Worm (Caenorhabditis elegans): ENCODE data around the gene srd-42.

The srd-42 gene

ce11 chrX:13284618-13285017 is 18.6 kb downstream of the srd-42 start:
- TF ChIP-seq K11D2.4 (GFP tag; IDR thresholded peaks at IDR 0.05) = no peak
- TF ChIP-seq sea-2 (GFP tag; IDR thresholded peaks at IDR 0.05) = no peak
- TF ChIP-seq nhr-179 (tag; optimal IDR thresholded peaks at IDR 0.05) = peak; percentile 16
- TF ChIP-seq aptf-2 (GFP tag; conservative IDR thresholded peaks at IDR 0.05) = no peak
- TF ChIP-seq madf-6 (GFP tag; IDR thresholded peaks at IDR 0.05) = peak; percentile 19; the same call in 1 of the 2 replicates
- no peak for TF ChIP-seq nfya-1 (tag; optimal IDR thresholded peaks at IDR 0.05; ENCODE audit: borderline replicate concordance, insufficient read depth)
- no peak for TF ChIP-seq T07F8.4 (tag; optimal IDR thresholded peaks at IDR 0.05)
- TF ChIP-seq nhr-90 (tag; optimal IDR thresholded peaks at IDR 0.05) = peak; percentile 65
- TF ChIP-seq cebp-1 (GFP tag; IDR thresholded peaks at IDR 0.05) = peak; percentile 26; the same call in 1 of the 2 replicates
- no peak for TF ChIP-seq cebp-1 (tag; optimal IDR thresholded peaks at IDR 0.05)
- peak; percentile 64 for TF ChIP-seq nfyb-1 (GFP tag; IDR thresholded peaks at IDR 0.05)
- no peak for TF ChIP-seq lsy-27 (tag; optimal IDR thresholded peaks at IDR 0.05; ENCODE audit: borderline replicate concordance, insufficient read depth)
- TF ChIP-seq Y53G8AR.9 (GFP tag; conservative IDR thresholded peaks at IDR 0.05) = no peak
- TF ChIP-seq ztf-18 (tag; optimal IDR thresholded peaks at IDR 0.05) = peak; percentile 40
- TF ChIP-seq dox-1 (GFP tag; IDR thresholded peaks at IDR 0.05) = peak; percentile 40; the same call in 1 of the 2 replicates
- no peak for TF ChIP-seq F57C9.4 (tag; optimal IDR thresholded peaks at IDR 0.05)
- no peak for TF ChIP-seq snpc-1.1 (tag; optimal IDR thresholded peaks at IDR 0.05; ENCODE audit: insufficient read depth)
- no peak for TF ChIP-seq madf-10 (tag; optimal IDR thresholded peaks at IDR 0.05)
- TF ChIP-seq nhr-120 (GFP tag; IDR thresholded peaks at IDR 0.05) = 0 out of 2 replicates have a peak, but pooled peaks have one; percentile 50
- TF ChIP-seq ztf-25 (GFP tag; IDR thresholded peaks at IDR 0.05) = 0 out of 2 replicates have a peak, but pooled peaks have one; percentile 73
- TF ChIP-seq mel-28 (tag; optimal IDR thresholded peaks at IDR 0.05; ENCODE audit: borderline replicate concordance) = no peak
- peak; percentile 65 for TF ChIP-seq attf-6 (GFP tag; IDR thresholded peaks at IDR 0.05)
- TF ChIP-seq ceh-100 (GFP tag; IDR thresholded peaks at IDR 0.05) = no peak
- TF ChIP-seq zim-3 (tag; optimal IDR thresholded peaks at IDR 0.05) = no peak
- peak in 1 of 2 experiments; percentile 7 for TF ChIP-seq let-607 (tag; optimal IDR thresholded peaks at IDR 0.05)
- peak; percentile 75 for TF ChIP-seq rpc-1 (optimal IDR thresholded peaks at IDR 0.05)
- TF ChIP-seq rpc-1 (tag; optimal IDR thresholded peaks at IDR 0.05) = peak; percentile 90
- TF ChIP-seq pbrm-1 (GFP tag; IDR thresholded peaks at IDR 0.05) = peak; percentile 62; the same call in 1 of the 2 replicates
- peak; percentile 22 for TF ChIP-seq ZK185.1 (tag; optimal IDR thresholded peaks at IDR 0.05; ENCODE audit: poor library complexity, severe bottlenecking)
- no peak for TF ChIP-seq ztf-26 (tag; optimal IDR thresholded peaks at IDR 0.05)
- peak; percentile 50 for TF ChIP-seq snpc-3.4 (tag; optimal IDR thresholded peaks at IDR 0.05)
- TF ChIP-seq snpc-4 (GFP tag; optimal IDR thresholded peaks at IDR 0.05) = peak; percentile 42
- TF ChIP-seq snpc-4 (tag; optimal IDR thresholded peaks at IDR 0.05) = peak in 2 of 4 experiments; percentile 35 to 58
- TF ChIP-seq hlh-12 (tag; optimal IDR thresholded peaks at IDR 0.05) = no peak
- peak; percentile 65 for TF ChIP-seq him-1 (tag; optimal IDR thresholded peaks at IDR 0.05)
- peak; percentile 44; the same call in 1 of the 2 replicates for TF ChIP-seq hmg-1.2 (GFP tag; IDR thresholded peaks at IDR 0.05)
- peak; percentile 76 for TF ChIP-seq die-1 (tag; optimal IDR thresholded peaks at IDR 0.05)
- peak; percentile 65 for TF ChIP-seq D2030.7 (GFP tag; IDR thresholded peaks at IDR 0.05)
- TF ChIP-seq xnd-1 (tag; optimal IDR thresholded peaks at IDR 0.05) = no peak
- no peak for TF ChIP-seq dpl-1 (GFP tag; optimal IDR thresholded peaks at IDR 0.05)
- TF ChIP-seq ceh-27 (GFP tag; optimal IDR thresholded peaks at IDR 0.05) = no peak
- no peak for TF ChIP-seq ama-1 (optimal IDR thresholded peaks at IDR 0.05)
- peak in 1 of 2 experiments; percentile 14 for TF ChIP-seq ama-1 (GFP tag; optimal IDR thresholded peaks at IDR 0.05)
- TF ChIP-seq rec-8 (tag; optimal IDR thresholded peaks at IDR 0.05) = peak; percentile 32 to 46
- TF ChIP-seq lin-35 (GFP tag; optimal IDR thresholded peaks at IDR 0.05) = no peak
- 0 out of 2 replicates have a peak, but pooled peaks have one; percentile 35 for TF ChIP-seq Y56A3A.18 (GFP tag; IDR thresholded peaks at IDR 0.05)
- no peak for TF ChIP-seq ekl-4 (GFP tag; IDR thresholded peaks at IDR 0.05)
- no peak for TF ChIP-seq ceh-91 (GFP tag; IDR thresholded peaks at IDR 0.05)
